Worm (Caenorhabditis elegans): ENCODE data around the gene nhr-152.

- TF ChIP-seq dpl-1 (GFP tag; optimal IDR thresholded peaks at IDR 0.05), result no peak
- TF ChIP-seq snpc-4 (tag; optimal IDR thresholded peaks at IDR 0.05), result no peak
- no peak for TF ChIP-seq ces-1 (GFP tag; optimal IDR thresholded peaks at IDR 0.05)
- no peak for TF ChIP-seq zfp-2 (tag; optimal IDR thresholded peaks at IDR 0.05)
- TF ChIP-seq zag-1 (tag; optimal IDR thresholded peaks at IDR 0.05), result no peak
- TF ChIP-seq tra-1 (GFP tag; IDR thresholded peaks at IDR 0.05), result no peak
- TF ChIP-seq ztf-11 (tag; optimal IDR thresholded peaks at IDR 0.05), result no peak
- TF ChIP-seq nhr-237 (tag; optimal IDR thresholded peaks at IDR 0.05), result no peak
- no peak for TF ChIP-seq D1046.2 (GFP tag; IDR thresholded peaks at IDR 0.05)
These were observed 37.9 kb downstream of the nhr-152 start, which contains the start of the genes ZK105.6 and ZK105.8 for ce11 chrV:7723967-7724544.

Data from whole organism, L4 larva.